Worm (Caenorhabditis elegans) whole organism, L4 larva: ENCODE results near the gene C39D10.11.
A peak's percentile ranks its signal among the peaks of the same experiment; 100 is the strongest.

ENCODE experiments used
- F10B5.3 ChIP-seq: sonication (generic microtip); optimal IDR thresholded peaks from 2 replicates; lab custom pipeline; 2016; ENCODE audit warnings: mild to moderate bottlenecking, missing genetic modification characterization, missing compliant biosample characterization
- F44E2.7 ChIP-seq: fragments of 200-800 bp; sonication (Bioruptor generic); IDR thresholded peaks from 2 replicates; pipeline ENCODE4 v2.1.2; 2022; ENCODE audit warnings: missing genetic modification characterization, missing compliant biosample characterization
- F49E8.2 ChIP-seq: sonication (generic microtip); optimal IDR thresholded peaks from 2 replicates; lab custom pipeline; 2016; ENCODE audit warnings: missing compliant biosample characterization, mild to moderate bottlenecking, missing genetic modification characterization, borderline replicate concordance
- T20F7.1 ChIP-seq: fragments of 200-800 bp; sonication (Bioruptor generic); optimal IDR thresholded peaks from 2 replicates; lab custom pipeline; 2018; ENCODE audit warnings: mild to moderate bottlenecking, missing genetic modification characterization, missing compliant biosample characterization
- T26A8.4 ChIP-seq: fragments of 200-800 bp; sonication (Bioruptor generic); IDR thresholded peaks from 2 replicates; pipeline ENCODE4 v1.3.6; 2022; ENCODE audit warnings: missing genetic modification characterization, missing compliant biosample characterization
- Y105C5A.15 ChIP-seq: fragments of 200-800 bp; sonication (Bioruptor generic); IDR thresholded peaks from 2 replicates; pipeline ENCODE4 v1.3.6; 2022; ENCODE audit warnings: missing genetic modification characterization, missing compliant biosample characterization
- Y48G9A.11 ChIP-seq: fragments of 200-800 bp; sonication (Bioruptor generic); IDR thresholded peaks from 2 replicates; pipeline ENCODE4 v1.3.6; 2022; ENCODE audit warnings: missing genetic modification reagents, missing genetic modification characterization, missing compliant biosample characterization
- Y75B8A.6 ChIP-seq: fragments of 200-800 bp; sonication (Bioruptor generic); IDR thresholded peaks from 2 replicates; pipeline ENCODE4 v1.3.6; 2022; ENCODE audit warnings: missing genetic modification reagents, missing genetic modification characterization, missing compliant biosample characterization
- ZK337.2 ChIP-seq: fragments of 200-800 bp; sonication (Bioruptor generic); IDR thresholded peaks from 2 replicates; pipeline ENCODE4 v1.3.6; 2022; ENCODE audit warnings: missing genetic modification reagents, missing genetic modification characterization, missing compliant biosample characterization
- aha-1 ChIP-seq: fragments of 150-350 bp; peaks from one replicate; lab custom pipeline; 2014; ENCODE audit warnings: missing biosample characterization, missing genetic modification characterization
- ceh-20 ChIP-seq: fragments of 200-800 bp; sonication (Bioruptor generic); IDR thresholded peaks from 2 replicates; pipeline ENCODE4 v1.3.6; 2022; ENCODE audit warnings: missing genetic modification reagents, missing genetic modification characterization, missing compliant biosample characterization
- ceh-28 ChIP-seq: fragments of 150-350 bp; optimal IDR thresholded peaks from 2 replicates; lab custom pipeline; 2014; ENCODE audit warnings: missing biosample characterization, missing genetic modification reagents, missing genetic modification characterization
- ceh-32 ChIP-seq: sonication (generic microtip); optimal IDR thresholded peaks from 2 replicates; lab custom pipeline; 2016; ENCODE audit warnings: mild to moderate bottlenecking, missing genetic modification characterization, missing compliant biosample characterization; ENCODE audit not compliant: poor library complexity
- ceh-44 ChIP-seq: fragments of 200-800 bp; sonication (Bioruptor generic); IDR thresholded peaks from 2 replicates; pipeline ENCODE4 v1.3.6; 2022; ENCODE audit warnings: missing genetic modification reagents, missing genetic modification characterization, missing compliant biosample characterization
- ceh-62 ChIP-seq: sonication (generic microtip); optimal IDR thresholded peaks from 2 replicates; lab custom pipeline; 2017; ENCODE audit warnings: missing biosample characterization, missing genetic modification characterization
- cey-2 ChIP-seq: sonication (generic microtip); optimal IDR thresholded peaks from 3 replicates; lab custom pipeline; 2017; ENCODE audit warnings: missing genetic modification characterization, mild to moderate bottlenecking, missing compliant biosample characterization, antibody characterized with exemption, borderline replicate concordance; ENCODE audit not compliant: insufficient read depth
- daf-12 ChIP-seq: fragments of 150-350 bp; optimal IDR thresholded peaks from 2 replicates; lab custom pipeline; 2014; ENCODE audit warnings: missing biosample characterization, missing genetic modification reagents, missing genetic modification characterization
- daf-16 ChIP-seq, 3 experiments: sonication (generic microtip); optimal IDR thresholded peaks; 2 replicates each; lab custom pipeline; 2016 to 2017; ENCODE audit warnings: missing genetic modification characterization in 3 of 3, missing genetic modification reagents in 3 of 3, mild to moderate bottlenecking in 2 of 3, missing compliant biosample characterization in 2 of 3, missing biosample characterization in 1 of 3, moderate library complexity in 1 of 3
- daf-19 ChIP-seq: fragments of 200-800 bp; sonication (Bioruptor generic); conservative IDR thresholded peaks from 2 replicates; pipeline ENCODE4 v1.3.6; 2022; ENCODE audit warnings: missing genetic modification characterization, missing compliant biosample characterization
- dmd-9 ChIP-seq: fragments of 200-800 bp; sonication (Bioruptor generic); IDR thresholded peaks from 2 replicates; pipeline ENCODE4 v1.3.6; 2022; ENCODE audit warnings: missing genetic modification reagents, missing genetic modification characterization, missing compliant biosample characterization
- duxl-1 ChIP-seq: sonication (generic microtip); optimal IDR thresholded peaks from 2 replicates; lab custom pipeline; 2016; ENCODE audit warnings: mild to moderate bottlenecking, missing genetic modification characterization, moderate library complexity, missing compliant biosample characterization; ENCODE audit not compliant: poor library complexity
- dve-1 ChIP-seq: sonication (generic microtip); optimal IDR thresholded peaks from 2 replicates; lab custom pipeline; 2017; ENCODE audit warnings: antibody characterized with exemption, mild to moderate bottlenecking, missing genetic modification characterization, missing compliant biosample characterization; ENCODE audit not compliant: insufficient read depth
- egl-43 ChIP-seq: fragments of 200-800 bp; sonication (Bioruptor generic); IDR thresholded peaks from 2 replicates; pipeline ENCODE4 v1.3.6; 2022; ENCODE audit warnings: missing genetic modification reagents, missing genetic modification characterization, missing compliant biosample characterization
- fkh-10 ChIP-seq: fragments of 150-350 bp; optimal IDR thresholded peaks from 2 replicates; lab custom pipeline; 2014; ENCODE audit warnings: missing biosample characterization, missing genetic modification reagents, missing genetic modification characterization
- hlh-30 ChIP-seq: sonication (generic microtip); optimal IDR thresholded peaks from 2 replicates; lab custom pipeline; 2017; ENCODE audit warnings: antibody characterized with exemption, mild to moderate bottlenecking, missing genetic modification characterization, missing compliant biosample characterization; ENCODE audit not compliant: insufficient read depth
- lim-7 ChIP-seq: fragments of 200-800 bp; sonication (Bioruptor generic); IDR thresholded peaks from 2 replicates; pipeline ENCODE4 v1.3.6; 2022; ENCODE audit warnings: missing genetic modification characterization, missing compliant biosample characterization
- lin-1 ChIP-seq: fragments of 200-800 bp; sonication (Bioruptor generic); IDR thresholded peaks from 2 replicates; pipeline ENCODE4 v1.3.6; 2022; ENCODE audit warnings: missing genetic modification reagents, missing genetic modification characterization, missing compliant biosample characterization
- lin-38 ChIP-seq: fragments of 200-800 bp; sonication (Bioruptor generic); IDR thresholded peaks from 2 replicates; pipeline ENCODE4 v1.3.6; 2022; ENCODE audit warnings: missing genetic modification reagents, missing genetic modification characterization, missing compliant biosample characterization
- lir-3 ChIP-seq: sonication (generic microtip); optimal IDR thresholded peaks from 2 replicates; lab custom pipeline; 2016; ENCODE audit warnings: mild to moderate bottlenecking, missing genetic modification characterization, missing compliant biosample characterization
- mdl-1 ChIP-seq, 2 experiments: fragments of 150-350 bp in 1 of 2; sonication (generic microtip) in 1 of 2; optimal IDR thresholded peaks; 2 replicates each; lab custom pipeline; 2014 to 2017; ENCODE audit warnings: missing biosample characterization in 2 of 2, missing genetic modification characterization in 2 of 2
- mdt-29 ChIP-seq: fragments of 200-800 bp; sonication (Bioruptor generic); IDR thresholded peaks from 2 replicates; pipeline ENCODE4 v1.3.6; 2022; ENCODE audit warnings: missing genetic modification reagents, missing genetic modification characterization, missing compliant biosample characterization
- mxl-3 ChIP-seq: fragments of 200-800 bp; sonication (Bioruptor generic); optimal IDR thresholded peaks from 2 replicates; lab custom pipeline; 2018; ENCODE audit warnings: mild to moderate bottlenecking, missing genetic modification characterization, missing compliant biosample characterization
- nhr-25 ChIP-seq: sonication (generic microtip); optimal IDR thresholded peaks from 2 replicates; lab custom pipeline; 2017; ENCODE audit warnings: missing genetic modification characterization, mild to moderate bottlenecking, missing compliant biosample characterization, antibody characterized with exemption, moderate library complexity, borderline replicate concordance; ENCODE audit not compliant: insufficient read depth
- nhr-42 ChIP-seq: fragments of 200-800 bp; sonication (Bioruptor generic); IDR thresholded peaks from 2 replicates; pipeline ENCODE4 v1.3.6; 2022; ENCODE audit warnings: missing genetic modification characterization, missing compliant biosample characterization
- nhr-6 ChIP-seq: fragments of 150-350 bp; optimal IDR thresholded peaks from 2 replicates; lab custom pipeline; 2014; ENCODE audit warnings: missing biosample characterization, missing genetic modification characterization
- nhr-76 ChIP-seq: fragments of 150-350 bp; optimal IDR thresholded peaks from 2 replicates; lab custom pipeline; 2014; ENCODE audit warnings: missing biosample characterization, missing genetic modification characterization
- pha-4 ChIP-seq, 2 experiments: fragments of 150-350 bp in 1 of 2; fragments of 200-800 bp in 1 of 2; sonication (Bioruptor generic) in 1 of 2; IDR thresholded peaks in 1 of 2; optimal IDR thresholded peaks in 1 of 2; 2 replicates each; pipeline versions ENCODE4 v1.3.6 to Lab custom; 2014 to 2022; ENCODE audit warnings: missing genetic modification characterization in 2 of 2, missing genetic modification reagents in 2 of 2, missing biosample characterization in 1 of 2, missing compliant biosample characterization in 1 of 2
- pqm-1 ChIP-seq: sonication (generic microtip); optimal IDR thresholded peaks from 2 replicates; lab custom pipeline; 2017; ENCODE audit warnings: missing biosample characterization, missing genetic modification characterization
- rbr-2 ChIP-seq: sonication (generic microtip); optimal IDR thresholded peaks from 2 replicates; lab custom pipeline; 2016; ENCODE audit warnings: missing genotype, missing genetic modification characterization, missing compliant biosample characterization
- saeg-2 ChIP-seq: fragments of 200-800 bp; sonication (Bioruptor generic); IDR thresholded peaks from 2 replicates; pipeline ENCODE4 v1.3.6; 2022; ENCODE audit warnings: missing genetic modification reagents, missing genetic modification characterization, missing compliant biosample characterization
- sdz-12 ChIP-seq: fragments of 200-800 bp; sonication (Bioruptor generic); optimal IDR thresholded peaks from 2 replicates; lab custom pipeline; 2018; ENCODE audit warnings: mild to moderate bottlenecking, missing genetic modification characterization, missing compliant biosample characterization
- set-16 ChIP-seq: fragments of 200-800 bp; sonication (Bioruptor generic); IDR thresholded peaks from 2 replicates; pipeline ENCODE4 v1.3.6; 2022; ENCODE audit warnings: missing genetic modification reagents, missing genetic modification characterization, missing compliant biosample characterization
- skn-1 ChIP-seq: fragments of 150-350 bp; optimal IDR thresholded peaks from 2 replicates; lab custom pipeline; 2014; ENCODE audit warnings: missing biosample characterization, missing genetic modification characterization
- snpc-4 ChIP-seq: fragments of 150-350 bp; optimal IDR thresholded peaks from 2 replicates; lab custom pipeline; 2014; ENCODE audit warnings: missing biosample characterization, missing genetic modification characterization
- spr-3 ChIP-seq: fragments of 200-800 bp; sonication (Bioruptor generic); optimal IDR thresholded peaks from 2 replicates; lab custom pipeline; 2018; ENCODE audit warnings: mild to moderate bottlenecking, missing genetic modification characterization, missing compliant biosample characterization
- zfp-2 ChIP-seq: sonication (generic microtip); optimal IDR thresholded peaks from 2 replicates; lab custom pipeline; 2016; ENCODE audit warnings: mild to moderate bottlenecking, missing genetic modification characterization, missing compliant biosample characterization
- zfp-3 ChIP-seq: fragments of 200-800 bp; sonication (Bioruptor generic); conservative IDR thresholded peaks from 2 replicates; pipeline ENCODE4 v1.3.6; 2022; ENCODE audit warnings: missing genetic modification reagents, missing genetic modification characterization, missing compliant biosample characterization

The C39D10.11 gene

ce11 chrX:7902976-7903375 lies at the start of gene C39D10.11:
Gene C39D10.11 (plus strand): TSS chrX:7903276.
- TF ChIP-seq daf-16 (GFP tag; optimal IDR thresholded peaks at IDR 0.05; lab: Kevin White, UChicago), result no peak
- TF ChIP-seq daf-16 (tag; optimal IDR thresholded peaks at IDR 0.05; lab: Kevin White, UChicago), result peak; percentile 23
- no peak for TF ChIP-seq duxl-1 (tag; lab: Kevin White, UChicago)
- TF ChIP-seq zfp-3 (GFP tag; lab: Robert Waterston, UW), result no peak

- TF ChIP-seq cey-2, result no peak
- no peak for TF ChIP-seq sdz-12 (GFP tag; lab: Kevin White, UChicago)
- TF ChIP-seq fkh-10 (GFP tag; lab: Kevin White, UChicago), result no peak
- TF ChIP-seq aha-1 (tag; lab: Kevin White, UChicago), result no peak
- TF ChIP-seq T26A8.4 (GFP tag; lab: Robert Waterston, UW), result no peak
- TF ChIP-seq F44E2.7 (GFP tag; lab: Robert Waterston, UW), result no peak
- no peak for TF ChIP-seq mxl-3
- TF ChIP-seq dmd-9, result no peak
- no peak for TF ChIP-seq daf-19 (GFP tag; lab: Robert Waterston, UW)
- TF ChIP-seq egl-43, result no peak
- TF ChIP-seq lin-38, result no peak
- no peak for TF ChIP-seq saeg-2 (GFP tag; lab: Robert Waterston, UW)
- no peak for TF ChIP-seq T20F7.1 (GFP tag; lab: Kevin White, UChicago)
- TF ChIP-seq lim-7 (GFP tag; lab: Robert Waterston, UW), result no peak
- TF ChIP-seq ZK337.2, result no peak
- no peak for TF ChIP-seq snpc-4 (tag; lab: Kevin White, UChicago)
- TF ChIP-seq daf-12 (tag; lab: Kevin White, UChicago), result no peak
- TF ChIP-seq ceh-28 (tag; lab: Kevin White, UChicago), result no peak
- peak; percentile 35 for TF ChIP-seq hlh-30
- no peak for TF ChIP-seq nhr-25 (tag; lab: Kevin White, UChicago)
- no peak for TF ChIP-seq rbr-2
- TF ChIP-seq lin-1 (GFP tag; lab: Robert Waterston, UW), result no peak
- no peak for TF ChIP-seq pqm-1 (tag; lab: Kevin White, UChicago)
- TF ChIP-seq Y75B8A.6 (GFP tag; lab: Robert Waterston, UW), result no peak
- no peak for TF ChIP-seq nhr-76 (tag; lab: Kevin White, UChicago)
- no peak for TF ChIP-seq set-16 (GFP tag; lab: Robert Waterston, UW)
- no peak for TF ChIP-seq nhr-6 (tag; lab: Kevin White, UChicago)
- no peak for TF ChIP-seq F49E8.2 (tag; lab: Kevin White, UChicago)
- no peak for TF ChIP-seq spr-3 (GFP tag; lab: Kevin White, UChicago)
- no peak for TF ChIP-seq Y48G9A.11
- no peak for TF ChIP-seq Y105C5A.15 (GFP tag; lab: Robert Waterston, UW)
- TF ChIP-seq skn-1 (tag; lab: Kevin White, UChicago), result no peak
- no peak for TF ChIP-seq dve-1 (tag; lab: Kevin White, UChicago)
- no peak for TF ChIP-seq zfp-2 (tag; lab: Kevin White, UChicago)
- TF ChIP-seq F10B5.3 (tag; lab: Kevin White, UChicago), result no peak
- TF ChIP-seq pha-4 (GFP tag; IDR thresholded peaks at IDR 0.05; lab: Robert Waterston, UW), result no peak
- TF ChIP-seq pha-4 (tag; optimal IDR thresholded peaks at IDR 0.05; lab: Kevin White, UChicago), result no peak
- TF ChIP-seq ceh-32 (tag; lab: Kevin White, UChicago), result no peak
- TF ChIP-seq duxl-1 (tag; lab: Kevin White, UChicago), result no peak
- no peak for TF ChIP-seq zfp-3 (GFP tag; lab: Robert Waterston, UW)
- TF ChIP-seq mdt-29 (GFP tag; lab: Robert Waterston, UW), result no peak
- peak; percentile 29; the same call in 1 of the 2 replicates for TF ChIP-seq ceh-20 (GFP tag; lab: Robert Waterston, UW)
- TF ChIP-seq lir-3, result no peak
- TF ChIP-seq ceh-62 (tag; lab: Kevin White, UChicago), result no peak
- no peak for TF ChIP-seq ceh-44 (GFP tag; lab: Robert Waterston, UW)
- TF ChIP-seq mdl-1 (tag; optimal IDR thresholded peaks at IDR 0.05; lab: Kevin White, UChicago), result no peak
- TF ChIP-seq nhr-42 (GFP tag; lab: Robert Waterston, UW), result no peak
Measured at ce11 chrX:7866493-7866892, 36.6 kb upstream of the C39D10.11 start.
